Worm (Caenorhabditis elegans) whole organism, L4 larva: ENCODE data around the gene F08D12.15.

Experiments used
- D1046.2 ChIP-seq: fragments of 200-800 bp; sonication (Bioruptor generic); IDR thresholded peaks from 2 replicates; pipeline ENCODE4 v1.3.6; 2022; ENCODE audit warnings: missing genetic modification characterization, missing compliant biosample characterization
- F49E8.2 ChIP-seq: sonication (generic microtip); optimal IDR thresholded peaks from 2 replicates; lab custom pipeline; 2016; ENCODE audit warnings: missing compliant biosample characterization, mild to moderate bottlenecking, missing genetic modification characterization, borderline replicate concordance
- Y5F2A.4 ChIP-seq: fragments of 200-800 bp; sonication (Bioruptor generic); optimal IDR thresholded peaks from 2 replicates; lab custom pipeline; 2018; ENCODE audit warnings: mild to moderate bottlenecking, missing genetic modification characterization, missing compliant biosample characterization
- aly-2 ChIP-seq: sonication (generic microtip); optimal IDR thresholded peaks from 2 replicates; lab custom pipeline; 2018; ENCODE audit warnings: missing biosample characterization, missing genetic modification characterization
- attf-4 ChIP-seq: sonication (generic microtip); optimal IDR thresholded peaks from 3 replicates; lab custom pipeline; 2017; ENCODE audit warnings: missing biosample characterization, missing genetic modification characterization
- ceh-20 ChIP-seq: fragments of 200-800 bp; sonication (Bioruptor generic); IDR thresholded peaks from 2 replicates; pipeline ENCODE4 v1.3.6; 2022; ENCODE audit warnings: missing genetic modification reagents, missing genetic modification characterization, missing compliant biosample characterization
- ceh-44 ChIP-seq: fragments of 200-800 bp; sonication (Bioruptor generic); IDR thresholded peaks from 2 replicates; pipeline ENCODE4 v1.3.6; 2022; ENCODE audit warnings: missing genetic modification reagents, missing genetic modification characterization, missing compliant biosample characterization
- ceh-62 ChIP-seq: sonication (generic microtip); optimal IDR thresholded peaks from 2 replicates; lab custom pipeline; 2017; ENCODE audit warnings: missing biosample characterization, missing genetic modification characterization
- ceh-82 ChIP-seq: sonication (generic microtip); optimal IDR thresholded peaks from 2 replicates; lab custom pipeline; 2017; ENCODE audit warnings: missing biosample characterization, missing genetic modification characterization
- daf-8 ChIP-seq: fragments of 200-800 bp; sonication (Bioruptor generic); IDR thresholded peaks from 2 replicates; pipeline ENCODE4 v1.3.6; 2022; ENCODE audit warnings: missing genetic modification characterization, missing compliant biosample characterization
- egl-43 ChIP-seq: fragments of 200-800 bp; sonication (Bioruptor generic); IDR thresholded peaks from 2 replicates; pipeline ENCODE4 v1.3.6; 2022; ENCODE audit warnings: missing genetic modification reagents, missing genetic modification characterization, missing compliant biosample characterization
- fkh-10 ChIP-seq: fragments of 150-350 bp; optimal IDR thresholded peaks from 2 replicates; lab custom pipeline; 2014; ENCODE audit warnings: missing biosample characterization, missing genetic modification reagents, missing genetic modification characterization
- fos-1 ChIP-seq: fragments of 150-350 bp; optimal IDR thresholded peaks from 2 replicates; lab custom pipeline; 2014; ENCODE audit warnings: missing biosample characterization, missing genetic modification characterization
- hif-1 ChIP-seq, 2 experiments: sonication (generic microtip); optimal IDR thresholded peaks; 2 replicates each; lab custom pipeline; 2016 to 2017; ENCODE audit warnings: missing compliant biosample characterization in 2 of 2, missing genetic modification characterization in 2 of 2, missing genetic modification reagents in 2 of 2, missing genotype in 2 of 2, mild to moderate bottlenecking in 1 of 2
- hlh-30 ChIP-seq: sonication (generic microtip); optimal IDR thresholded peaks from 2 replicates; lab custom pipeline; 2017; ENCODE audit warnings: antibody characterized with exemption, mild to moderate bottlenecking, missing genetic modification characterization, missing compliant biosample characterization; ENCODE audit not compliant: insufficient read depth
- hmg-1.1 ChIP-seq: fragments of 200-800 bp; sonication (Bioruptor generic); IDR thresholded peaks from 2 replicates; pipeline ENCODE4 v1.3.6; 2022; ENCODE audit warnings: missing genetic modification reagents, missing genetic modification characterization, missing compliant biosample characterization
- lin-1 ChIP-seq: fragments of 200-800 bp; sonication (Bioruptor generic); IDR thresholded peaks from 2 replicates; pipeline ENCODE4 v1.3.6; 2022; ENCODE audit warnings: missing genetic modification reagents, missing genetic modification characterization, missing compliant biosample characterization
- lin-13 ChIP-seq: fragments of 150-350 bp; optimal IDR thresholded peaks from 2 replicates; lab custom pipeline; 2014; ENCODE audit warnings: missing biosample characterization, missing genetic modification reagents, missing genetic modification characterization
- lin-29 ChIP-seq: fragments of 200-800 bp; sonication (Bioruptor generic); IDR thresholded peaks from 2 replicates; pipeline ENCODE4 v1.3.6; 2022; ENCODE audit warnings: missing genetic modification reagents, missing genetic modification characterization, missing compliant biosample characterization
- lin-38 ChIP-seq: fragments of 200-800 bp; sonication (Bioruptor generic); IDR thresholded peaks from 2 replicates; pipeline ENCODE4 v1.3.6; 2022; ENCODE audit warnings: missing genetic modification reagents, missing genetic modification characterization, missing compliant biosample characterization
- lir-3 ChIP-seq: sonication (generic microtip); optimal IDR thresholded peaks from 2 replicates; lab custom pipeline; 2016; ENCODE audit warnings: mild to moderate bottlenecking, missing genetic modification characterization, missing compliant biosample characterization
- lsy-2 ChIP-seq, 2 experiments: fragments of 150-350 bp in 1 of 2; sonication (generic microtip) in 1 of 2; optimal IDR thresholded peaks; 2 replicates each; lab custom pipeline; 2014 to 2017; ENCODE audit warnings: missing biosample characterization in 2 of 2, missing genetic modification characterization in 2 of 2
- mep-1 ChIP-seq: fragments of 150-350 bp; sonication (generic microtip); optimal IDR thresholded peaks from 3 replicates; lab custom pipeline; 2014; ENCODE audit warnings: missing biosample characterization, missing genetic modification characterization
- mes-2 ChIP-seq: sonication (generic microtip); optimal IDR thresholded peaks from 2 replicates; lab custom pipeline; 2016; ENCODE audit warnings: missing genotype, mild to moderate bottlenecking, missing genetic modification characterization, missing compliant biosample characterization; ENCODE audit not compliant: poor library complexity, severe bottlenecking
- mxl-2 ChIP-seq: fragments of 200-800 bp; sonication (Bioruptor generic); conservative IDR thresholded peaks from 2 replicates; pipeline ENCODE4 v1.3.6; 2022; ENCODE audit warnings: missing genetic modification reagents, missing genetic modification characterization, missing compliant biosample characterization
- nhr-10 ChIP-seq: fragments of 150-350 bp; optimal IDR thresholded peaks from 2 replicates; lab custom pipeline; 2014; ENCODE audit warnings: missing biosample characterization, missing genetic modification characterization
- nhr-102 ChIP-seq: sonication (generic microtip); optimal IDR thresholded peaks from 2 replicates; lab custom pipeline; 2016; ENCODE audit warnings: mild to moderate bottlenecking, missing genetic modification characterization, moderate library complexity, missing compliant biosample characterization
- nhr-111 ChIP-seq: fragments of 200-800 bp; sonication (Bioruptor generic); optimal IDR thresholded peaks from 2 replicates; lab custom pipeline; 2018; ENCODE audit warnings: mild to moderate bottlenecking, missing genetic modification characterization, missing compliant biosample characterization
- nhr-237 ChIP-seq: sonication (generic microtip); optimal IDR thresholded peaks from 2 replicates; lab custom pipeline; 2017; ENCODE audit warnings: missing biosample characterization, missing genetic modification characterization
- nhr-25 ChIP-seq: sonication (generic microtip); optimal IDR thresholded peaks from 2 replicates; lab custom pipeline; 2017; ENCODE audit warnings: missing genetic modification characterization, mild to moderate bottlenecking, missing compliant biosample characterization, antibody characterized with exemption, moderate library complexity, borderline replicate concordance; ENCODE audit not compliant: insufficient read depth
- nhr-42 ChIP-seq: fragments of 200-800 bp; sonication (Bioruptor generic); IDR thresholded peaks from 2 replicates; pipeline ENCODE4 v1.3.6; 2022; ENCODE audit warnings: missing genetic modification characterization, missing compliant biosample characterization
- nhr-48 ChIP-seq: sonication (generic microtip); optimal IDR thresholded peaks from 2 replicates; lab custom pipeline; 2016; ENCODE audit warnings: mild to moderate bottlenecking, missing genetic modification characterization, missing compliant biosample characterization
- nhr-6 ChIP-seq: fragments of 150-350 bp; optimal IDR thresholded peaks from 2 replicates; lab custom pipeline; 2014; ENCODE audit warnings: missing biosample characterization, missing genetic modification characterization
- pha-4 ChIP-seq, 2 experiments: fragments of 150-350 bp in 1 of 2; fragments of 200-800 bp in 1 of 2; sonication (Bioruptor generic) in 1 of 2; IDR thresholded peaks in 1 of 2; optimal IDR thresholded peaks in 1 of 2; 2 replicates each; pipeline versions ENCODE4 v1.3.6 to Lab custom; 2014 to 2022; ENCODE audit warnings: missing genetic modification characterization in 2 of 2, missing genetic modification reagents in 2 of 2, missing biosample characterization in 1 of 2, missing compliant biosample characterization in 1 of 2
- pqm-1 ChIP-seq: sonication (generic microtip); optimal IDR thresholded peaks from 2 replicates; lab custom pipeline; 2017; ENCODE audit warnings: missing biosample characterization, missing genetic modification characterization
- rbr-2 ChIP-seq: sonication (generic microtip); optimal IDR thresholded peaks from 2 replicates; lab custom pipeline; 2016; ENCODE audit warnings: missing genotype, missing genetic modification characterization, missing compliant biosample characterization
- saeg-2 ChIP-seq: fragments of 200-800 bp; sonication (Bioruptor generic); IDR thresholded peaks from 2 replicates; pipeline ENCODE4 v1.3.6; 2022; ENCODE audit warnings: missing genetic modification reagents, missing genetic modification characterization, missing compliant biosample characterization
- set-16 ChIP-seq: fragments of 200-800 bp; sonication (Bioruptor generic); IDR thresholded peaks from 2 replicates; pipeline ENCODE4 v1.3.6; 2022; ENCODE audit warnings: missing genetic modification reagents, missing genetic modification characterization, missing compliant biosample characterization
- spr-3 ChIP-seq: fragments of 200-800 bp; sonication (Bioruptor generic); optimal IDR thresholded peaks from 2 replicates; lab custom pipeline; 2018; ENCODE audit warnings: mild to moderate bottlenecking, missing genetic modification characterization, missing compliant biosample characterization
- unc-62 ChIP-seq, 3 experiments: fragments of 150-350 bp in 1 of 3; sonication (generic microtip); optimal IDR thresholded peaks in 2 of 3; peaks in 1 of 3; 1 replicate in 1 of 3; 2 replicates in 2 of 3; lab custom pipeline; 2014 to 2017; ENCODE audit warnings: missing biosample characterization in 3 of 3, missing genetic modification characterization in 3 of 3, missing genetic modification reagents in 3 of 3, missing genotype in 1 of 3
- zip-11 ChIP-seq: fragments of 200-800 bp; sonication (Bioruptor generic); IDR thresholded peaks from 2 replicates; pipeline ENCODE4 v1.3.6; 2022; ENCODE audit warnings: missing genetic modification characterization, missing compliant biosample characterization
- zip-2 ChIP-seq: fragments of 150-350 bp; optimal IDR thresholded peaks from 2 replicates; lab custom pipeline; 2014; ENCODE audit warnings: missing biosample characterization, missing genetic modification characterization

F08D12.15 gene

ce11 chrII:2800550-2801233, 34.3 kb downstream of the F08D12.15 start, which contains the start of gene nhr-119 (continued):
- TF ChIP-seq nhr-6 (tag; lab: Kevin White, UChicago) (peak; percentile 44), mep-1 (peak; percentile 59), hlh-30 (tag; lab: Kevin White, UChicago) (peak; percentile 73), nhr-111 (GFP tag; lab: Kevin White, UChicago) (no peak), zip-2 (tag; lab: Kevin White, UChicago) (no peak), ceh-62 (tag; lab: Kevin White, UChicago) (no peak), egl-43 (GFP tag; lab: Robert Waterston, UW) (no peak), lin-13 (GFP tag; lab: Kevin White, UChicago) (peak; percentile 6), ceh-82 (tag; lab: Kevin White, UChicago) (no peak), lin-1 (GFP tag; lab: Robert Waterston, UW) (peak; percentile 74), hif-1 (tag; optimal IDR thresholded peaks at IDR 0.05; lab: Kevin White, UChicago) (peak in 1 of 2 experiments; percentile 14), F49E8.2 (tag; lab: Kevin White, UChicago) (no peak), nhr-102 (tag; lab: Kevin White, UChicago) (peak; percentile 85), Y5F2A.4 (GFP tag; lab: Kevin White, UChicago) (no peak), attf-4 (no peak), nhr-25 (tag; lab: Kevin White, UChicago) (no peak), lin-29 (GFP tag; lab: Robert Waterston, UW) (no peak), lin-38 (GFP tag; lab: Robert Waterston, UW) (peak; percentile 35; the same call in 1 of the 2 replicates), aly-2 (tag; lab: Kevin White, UChicago) (no peak), spr-3 (GFP tag; lab: Kevin White, UChicago) (no peak)

ce11 chrII:2801764-2802163, 35.3 kb downstream of the F08D12.15 start:
- TF ChIP-seq set-16 = peak; percentile 54
- TF ChIP-seq unc-62 (GFP tag; optimal IDR thresholded peaks at IDR 0.05 in 1 of 2; lab: Kevin White, UChicago) = peak in 1 of 2 experiments; percentile 55
- no peak for TF ChIP-seq unc-62 (tag; optimal IDR thresholded peaks at IDR 0.05; lab: Kevin White, UChicago)
- no peak for TF ChIP-seq D1046.2

- TF ChIP-seq nhr-48 (tag; lab: Kevin White, UChicago) (peak; percentile 70), saeg-2 (no peak), mes-2 (tag; lab: Kevin White, UChicago) (no peak), nhr-42 (GFP tag; lab: Robert Waterston, UW) (no peak), fkh-10 (GFP tag; lab: Kevin White, UChicago) (no peak), lsy-2 (tag; optimal IDR thresholded peaks at IDR 0.05; lab: Kevin White, UChicago) (no peak), lir-3 (no peak), lin-29 (GFP tag; lab: Robert Waterston, UW) (no peak), zip-11 (GFP tag; lab: Robert Waterston, UW) (no peak), F49E8.2 (tag; lab: Kevin White, UChicago) (no peak), aly-2 (tag; lab: Kevin White, UChicago) (no peak), ceh-44 (GFP tag; lab: Robert Waterston, UW) (no peak), unc-62 (GFP tag; optimal IDR thresholded peaks at IDR 0.05 in 1 of 2; lab: Kevin White, UChicago) (peak in 1 of 2 experiments; percentile 70), unc-62 (tag; optimal IDR thresholded peaks at IDR 0.05; lab: Kevin White, UChicago) (no peak), nhr-10 (tag; lab: Kevin White, UChicago) (no peak), pha-4 (GFP tag; IDR thresholded peaks at IDR 0.05; lab: Robert Waterston, UW) (0 out of 2 replicates have a peak, but pooled peaks have one; percentile 7), pha-4 (tag; optimal IDR thresholded peaks at IDR 0.05; lab: Kevin White, UChicago) (no peak), ceh-20 (GFP tag; lab: Robert Waterston, UW) (no peak), daf-8 (GFP tag; lab: Robert Waterston, UW) (no peak), rbr-2 (tag; lab: Kevin White, UChicago) (no peak), pqm-1 (tag; lab: Kevin White, UChicago) (peak; percentile 82), mxl-2 (GFP tag; lab: Robert Waterston, UW) (peak; percentile 66; the same call in 1 of the 2 replicates), mep-1 (peak; percentile 16), fos-1 (tag; lab: Kevin White, UChicago) (no peak), lin-1 (GFP tag; lab: Robert Waterston, UW) (no peak), hmg-1.1 (GFP tag; lab: Robert Waterston, UW) (no peak), nhr-237 (tag; lab: Kevin White, UChicago) (no peak), lin-38 (GFP tag; lab: Robert Waterston, UW) (no peak)
Measured at ce11 chrII:2802804-2803586, 36.6 kb downstream of the F08D12.15 start.
